Fruit fly (Drosophila melanogaster): ENCODE results near the gene CG11403.

The CG11403 gene

dm6 chrX:1272848-1273247 is 33.2 kb upstream of the CG11403 start (continued):
- TF ChIP-seq sima (GFP tag; optimal IDR thresholded peaks at IDR 0.05), result no peak
- TF ChIP-seq CG10431 (GFP tag; optimal IDR thresholded peaks at IDR 0.05), result no peak
- TF ChIP-seq hkb (optimal IDR thresholded peaks at IDR 0.05), result no peak
- TF ChIP-seq hkb (GFP tag; IDR thresholded peaks at IDR 0.05), result 0 out of 2 replicates have a peak, but pooled peaks have one; percentile 35
- TF ChIP-seq Bdp1 (GFP tag; optimal IDR thresholded peaks at IDR 0.05), result no peak
- TF ChIP-seq gro (GFP tag; optimal IDR thresholded peaks at IDR 0.05), result peak; percentile 25
- no peak for TF ChIP-seq D (optimal IDR thresholded peaks at IDR 0.05)
- peak; percentile 53 for TF ChIP-seq D (GFP tag; optimal IDR thresholded peaks at IDR 0.05)
- peak; percentile 34 for TF ChIP-seq jumu (GFP tag; optimal IDR thresholded peaks at IDR 0.05)
- no peak for TF ChIP-seq fu2 (GFP tag; optimal IDR thresholded peaks at IDR 0.05)
- TF ChIP-seq Aef1 (GFP tag; IDR thresholded peaks at IDR 0.05), result 0 out of 3 replicates have a peak, but pooled peaks have one; percentile 19
- TF ChIP-seq trem (tag; optimal IDR thresholded peaks at IDR 0.05), result peak; percentile 6
- peak; percentile 21 for TF ChIP-seq D19A (tag; optimal IDR thresholded peaks at IDR 0.05)
- TF ChIP-seq ap (GFP tag; IDR thresholded peaks at IDR 0.05), result no peak
- peak; percentile 51 for TF ChIP-seq HLH3B (GFP tag; IDR thresholded peaks at IDR 0.05)
- no peak for TF ChIP-seq Scr (GFP tag; IDR thresholded peaks at IDR 0.05; ENCODE audit: partially characterized antibody)
- TF ChIP-seq sisA (GFP tag; IDR thresholded peaks at IDR 0.05), result peak; percentile 48
- no peak for TF ChIP-seq CG30020 (tag; optimal IDR thresholded peaks at IDR 0.05)
- no peak for TF ChIP-seq HmgD (GFP tag; optimal IDR thresholded peaks at IDR 0.05)
- peak; percentile 56 for TF ChIP-seq CG7556 (GFP tag; optimal IDR thresholded peaks at IDR 0.05)
- TF ChIP-seq CG11560 (tag; IDR thresholded peaks at IDR 0.05), result 0 out of 3 replicates have a peak, but pooled peaks have one; percentile 57
- TF ChIP-seq CG16779 (GFP tag; IDR thresholded peaks at IDR 0.05), result no peak
- peak; percentile 14 for TF ChIP-seq Hmx (GFP tag; optimal IDR thresholded peaks at IDR 0.05)
- TF ChIP-seq gsb (GFP tag; IDR thresholded peaks at IDR 0.05), result no peak
- peak in 1 of 2 experiments; percentile 17 for TF ChIP-seq Eip74EF (GFP tag; optimal IDR thresholded peaks at IDR 0.05)
- TF ChIP-seq Dip2 (GFP tag; IDR thresholded peaks at IDR 0.05), result no peak
- no peak for TF ChIP-seq CG3995 (GFP tag; optimal IDR thresholded peaks at IDR 0.05)
- no peak for TF ChIP-seq MBD-R2 (GFP tag; IDR thresholded peaks at IDR 0.05)
- no peak for TF ChIP-seq CG1647 (GFP tag; optimal IDR thresholded peaks at IDR 0.05)
- TF ChIP-seq CG6254 (GFP tag; optimal IDR thresholded peaks at IDR 0.05), result peak; percentile 25
- TF ChIP-seq B-H1 (GFP tag; IDR thresholded peaks at IDR 0.05), result no peak; the same call in 2 of the 3 replicates
- TF ChIP-seq Dad (GFP tag; optimal IDR thresholded peaks at IDR 0.05), result no peak
- TF ChIP-seq cad (GFP tag; optimal IDR thresholded peaks at IDR 0.05), result no peak
- peak; percentile 14 for TF ChIP-seq CG8359 (GFP tag; optimal IDR thresholded peaks at IDR 0.05; ENCODE audit: borderline replicate concordance)
- peak; percentile 8 for TF ChIP-seq CG10462 (GFP tag; optimal IDR thresholded peaks at IDR 0.05)
- no peak for TF ChIP-seq en (GFP tag; optimal IDR thresholded peaks at IDR 0.05)
- peak; percentile 5 for TF ChIP-seq gcm (GFP tag; optimal IDR thresholded peaks at IDR 0.05)
- TF ChIP-seq sc (optimal IDR thresholded peaks at IDR 0.05), result no peak
- no peak for TF ChIP-seq sc (GFP tag; optimal IDR thresholded peaks at IDR 0.05)
- TF ChIP-seq CG12219 (GFP tag; optimal IDR thresholded peaks at IDR 0.05), result peak; percentile 38
- TF ChIP-seq Hr78 (GFP tag; optimal IDR thresholded peaks at IDR 0.05), result no peak
- TF ChIP-seq corto (GFP tag; optimal IDR thresholded peaks at IDR 0.05), result no peak
- TF ChIP-seq Camta (GFP tag; optimal IDR thresholded peaks at IDR 0.05), result peak; percentile 49
- TF ChIP-seq CG7271 (tag; optimal IDR thresholded peaks at IDR 0.05), result no peak
- peak; percentile 13 for TF ChIP-seq Atf-2 (GFP tag; optimal IDR thresholded peaks at IDR 0.05)
- TF ChIP-seq CG15011 (GFP tag; optimal IDR thresholded peaks at IDR 0.05), result no peak
- TF ChIP-seq CG12071 (GFP tag; optimal IDR thresholded peaks at IDR 0.05), result peak; percentile 11
- peak; percentile 3 for TF ChIP-seq CG9437 (GFP tag; optimal IDR thresholded peaks at IDR 0.05)
- TF ChIP-seq NK7.1 (GFP tag; optimal IDR thresholded peaks at IDR 0.05), result peak; percentile 2
- no peak for TF ChIP-seq ranshi (GFP tag; IDR thresholded peaks at IDR 0.05)
- TF ChIP-seq CG17361 (GFP tag; IDR thresholded peaks at IDR 0.05), result peak; percentile 56
- no peak for TF ChIP-seq CG10565 (GFP tag; optimal IDR thresholded peaks at IDR 0.05)
- TF ChIP-seq Hey (tag; optimal IDR thresholded peaks at IDR 0.05), result no peak
